Worm (Caenorhabditis elegans): Measurements from ENCODE around the gene B0464.9.
"Not testable (repeated sequence)": the region's sequence is repeated elsewhere in the genome, so short reads cannot be mapped to it uniquely, and the experiment has no call there.

Gene B0464.9

ce11 chrIII:9465424-9465823 is at the start of gene B0464.9:
Gene B0464.9 (plus strand): TSS chrIII:9465767.
- TF ChIP-seq cog-1 (tag; optimal IDR thresholded peaks at IDR 0.05) (no peak), ztf-29 (GFP tag; IDR thresholded peaks at IDR 0.05) (no peak), T22C8.4 (GFP tag; IDR thresholded peaks at IDR 0.05) (peak; percentile 6; the same call in 1 of the 2 replicates), flt-1 (GFP tag; IDR thresholded peaks at IDR 0.05) (no peak), klf-2 (GFP tag; conservative IDR thresholded peaks at IDR 0.05) (no peak), tab-1 (GFP tag; IDR thresholded peaks at IDR 0.05) (no peak), ref-1 (GFP tag; conservative IDR thresholded peaks at IDR 0.05) (no peak), med-1 (GFP tag; optimal IDR thresholded peaks at IDR 0.05; ENCODE audit: insufficient read depth) (no peak), ztf-23 (GFP tag; IDR thresholded peaks at IDR 0.05) (peak; percentile 43; the same call in 1 of the 2 replicates)

- not testable (repeated sequence) for TF ChIP-seq klf-2 (GFP tag; conservative IDR thresholded peaks at IDR 0.05); ref-1 (GFP tag; conservative IDR thresholded peaks at IDR 0.05); ztf-23 (GFP tag; IDR thresholded peaks at IDR 0.05)
Observed at ce11 chrIII:9420231-9420630, 45.3 kb upstream of the B0464.9 start, which contains the start of gene T26G10.4. Gene T26G10.4 (plus strand): TSS chrIII:9420531.

- TF ChIP-seq ztf-23 (GFP tag; IDR thresholded peaks at IDR 0.05) (no peak), med-1 (GFP tag; optimal IDR thresholded peaks at IDR 0.05; ENCODE audit: insufficient read depth) (no peak), tab-1 (GFP tag; IDR thresholded peaks at IDR 0.05) (no peak), ref-1 (GFP tag; conservative IDR thresholded peaks at IDR 0.05) (no peak)
Observed at ce11 chrIII:9426301-9426700, 39.3 kb upstream of the B0464.9 start, which contains the start of gene T26G10.5. Gene T26G10.5 (minus strand): TSS chrIII:9426401.

ce11 chrIII:9433576-9434107 is 31.9 kb upstream of the B0464.9 start, which contains the start of gene cpar-1:
Gene cpar-1 (plus strand): TSS chrIII:9434057.
- TF ChIP-seq ztf-29 (GFP tag; IDR thresholded peaks at IDR 0.05) (no peak), cog-1 (tag; optimal IDR thresholded peaks at IDR 0.05) (no peak), med-1 (GFP tag; optimal IDR thresholded peaks at IDR 0.05; ENCODE audit: insufficient read depth) (no peak), ref-1 (GFP tag; conservative IDR thresholded peaks at IDR 0.05) (no peak), T22C8.4 (GFP tag; IDR thresholded peaks at IDR 0.05) (no peak), flt-1 (GFP tag; IDR thresholded peaks at IDR 0.05) (no peak), tab-1 (GFP tag; IDR thresholded peaks at IDR 0.05) (no peak), klf-2 (GFP tag; conservative IDR thresholded peaks at IDR 0.05) (no peak), ztf-23 (GFP tag; IDR thresholded peaks at IDR 0.05) (no peak)

- TF ChIP-seq ztf-29 (GFP tag; IDR thresholded peaks at IDR 0.05) (no peak), klf-2 (GFP tag; conservative IDR thresholded peaks at IDR 0.05) (no peak), T22C8.4 (GFP tag; IDR thresholded peaks at IDR 0.05) (no peak)
Observed at ce11 chrIII:9434999-9435398, 30.6 kb upstream of the B0464.9 start.

ce11 chrIII:9439399-9439798 is 26.2 kb upstream of the B0464.9 start, which contains the start of gene F54C8.1:
Gene F54C8.1 (plus strand): TSS chrIII:9439699.
- TF ChIP-seq med-1 (GFP tag; optimal IDR thresholded peaks at IDR 0.05; ENCODE audit: insufficient read depth) (no peak), klf-2 (GFP tag; conservative IDR thresholded peaks at IDR 0.05) (no peak), cog-1 (tag; optimal IDR thresholded peaks at IDR 0.05) (no peak), flt-1 (GFP tag; IDR thresholded peaks at IDR 0.05) (no peak), tab-1 (GFP tag; IDR thresholded peaks at IDR 0.05) (no peak), ztf-29 (GFP tag; IDR thresholded peaks at IDR 0.05) (no peak)

ce11 chrIII:9441133-9441532 is 24.4 kb upstream of the B0464.9 start, which contains the start of gene emb-30:
Gene emb-30 (minus strand): TSS chrIII:9441460.
- 0 out of 2 replicates have a peak, but pooled peaks have one; percentile 13 for TF ChIP-seq flt-1 (GFP tag; IDR thresholded peaks at IDR 0.05)
- no peak for TF ChIP-seq cog-1 (tag; optimal IDR thresholded peaks at IDR 0.05)

- no peak for TF ChIP-seq flt-1 (GFP tag; IDR thresholded peaks at IDR 0.05)
- TF ChIP-seq tab-1 (GFP tag; IDR thresholded peaks at IDR 0.05) = no peak
- no peak for TF ChIP-seq ref-1 (GFP tag; conservative IDR thresholded peaks at IDR 0.05)
- no peak for TF ChIP-seq cog-1 (tag; optimal IDR thresholded peaks at IDR 0.05)
- no peak for TF ChIP-seq T22C8.4 (GFP tag; IDR thresholded peaks at IDR 0.05)
- TF ChIP-seq ztf-23 (GFP tag; IDR thresholded peaks at IDR 0.05) = no peak
- no peak for TF ChIP-seq med-1 (GFP tag; optimal IDR thresholded peaks at IDR 0.05; ENCODE audit: insufficient read depth)
- TF ChIP-seq klf-2 (GFP tag; conservative IDR thresholded peaks at IDR 0.05) = no peak
- no peak for TF ChIP-seq ztf-29 (GFP tag; IDR thresholded peaks at IDR 0.05)
Observed at ce11 chrIII:9442846-9443245, 22.7 kb upstream of the B0464.9 start.

ce11 chrIII:9443417-9444027 is 22.0 kb upstream of the B0464.9 start, which contains the start of gene pir-2:
Gene pir-2 (minus strand): TSS chrIII:9443634.
- peak; percentile 25 for TF ChIP-seq cog-1 (tag; optimal IDR thresholded peaks at IDR 0.05)
- no peak for TF ChIP-seq ref-1 (GFP tag; conservative IDR thresholded peaks at IDR 0.05)
- no peak for TF ChIP-seq med-1 (GFP tag; optimal IDR thresholded peaks at IDR 0.05; ENCODE audit: insufficient read depth)
- no peak for TF ChIP-seq flt-1 (GFP tag; IDR thresholded peaks at IDR 0.05)
- TF ChIP-seq ztf-23 (GFP tag; IDR thresholded peaks at IDR 0.05) = peak; percentile 76
- no peak for TF ChIP-seq klf-2 (GFP tag; conservative IDR thresholded peaks at IDR 0.05)
- peak; percentile 13; the same call in 1 of the 2 replicates for TF ChIP-seq tab-1 (GFP tag; IDR thresholded peaks at IDR 0.05)
- no peak for TF ChIP-seq ztf-29 (GFP tag; IDR thresholded peaks at IDR 0.05)
- TF ChIP-seq T22C8.4 (GFP tag; IDR thresholded peaks at IDR 0.05) = peak; percentile 98

ce11 chrIII:9445699-9446098 is 19.9 kb upstream of the B0464.9 start:
- 0 out of 2 replicates have a peak, but pooled peaks have one; percentile 15 for TF ChIP-seq flt-1 (GFP tag; IDR thresholded peaks at IDR 0.05)
